Worm (Caenorhabditis elegans) whole organism, L1 larva: Measurements from ENCODE around the gene F54A3.6.
A peak's percentile ranks its signal among the peaks of the same experiment; 100 is the strongest.

Experiments used
- Y116A8C.19 ChIP-seq: sonication (generic microtip); optimal IDR thresholded peaks from 2 replicates; lab custom pipeline; 2016; ENCODE audit warnings: missing compliant biosample characterization, missing genetic modification characterization, borderline replicate concordance
- blmp-1 ChIP-seq: fragments of 150-350 bp; optimal IDR thresholded peaks from 2 replicates; lab custom pipeline; 2014; ENCODE audit warnings: missing biosample characterization, missing genetic modification characterization
- ceh-63 ChIP-seq: fragments of 200-800 bp; sonication (Bioruptor generic); optimal IDR thresholded peaks from 2 replicates; lab custom pipeline; 2018; ENCODE audit warnings: mild to moderate bottlenecking, missing genetic modification characterization, missing compliant biosample characterization
- ceh-88 ChIP-seq: fragments of 200-800 bp; sonication (Bioruptor generic); IDR thresholded peaks from 2 replicates; pipeline ENCODE4 v1.3.6; 2022; ENCODE audit warnings: missing genetic modification characterization, missing compliant biosample characterization
- efl-3 ChIP-seq: fragments of 200-800 bp; sonication (Bioruptor generic); optimal IDR thresholded peaks from 2 replicates; lab custom pipeline; 2018; ENCODE audit warnings: mild to moderate bottlenecking, missing genetic modification characterization, missing compliant biosample characterization
- elt-2 ChIP-seq: sonication (generic microtip); optimal IDR thresholded peaks from 2 replicates; lab custom pipeline; 2016; ENCODE audit warnings: missing genetic modification characterization, mild to moderate bottlenecking, inconsistent platforms, missing compliant biosample characterization, missing genetic modification reagents
- fkh-4 ChIP-seq: sonication (generic microtip); optimal IDR thresholded peaks from 2 replicates; lab custom pipeline; 2016; ENCODE audit warnings: missing compliant biosample characterization, missing genetic modification characterization, borderline replicate concordance
- lin-35 ChIP-seq, 2 experiments: fragments of 150-350 bp; optimal IDR thresholded peaks; 2 replicates each; lab custom pipeline; 2014; ENCODE audit warnings: missing biosample characterization in 2 of 2, missing genetic modification characterization in 2 of 2, missing genetic modification reagents in 2 of 2
- nhr-76 ChIP-seq: sonication (generic microtip); optimal IDR thresholded peaks from 2 replicates; lab custom pipeline; 2017; ENCODE audit warnings: missing biosample characterization, missing genetic modification characterization
- skn-1 ChIP-seq: fragments of 150-350 bp; optimal IDR thresholded peaks from 2 replicates; lab custom pipeline; 2014; ENCODE audit warnings: missing biosample characterization, missing genetic modification characterization

F54A3.6 gene

DNA sequence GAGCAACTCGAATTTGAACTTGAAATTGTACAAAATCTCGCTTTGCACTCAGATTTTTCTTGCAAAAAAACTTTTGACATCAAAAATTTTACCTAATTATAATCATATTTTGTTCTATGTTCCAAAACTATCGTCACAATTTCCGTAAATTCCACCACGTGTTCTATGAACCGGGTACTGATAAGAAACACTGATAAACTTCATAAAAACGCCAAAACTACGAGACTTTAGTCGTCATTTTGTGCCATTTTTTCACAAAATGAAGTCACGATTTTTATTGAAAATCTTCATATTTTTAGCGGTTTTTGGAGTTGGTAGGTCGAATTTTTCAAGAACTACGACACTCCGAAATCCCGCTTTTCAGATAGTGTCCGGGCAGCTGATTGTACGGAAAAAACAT lies 55.6 kb downstream of the F54A3.6 start, which contains the start of gene gba-1:
gba-1 (plus strand) TSS at position 54 of the 400 bp plus-strand sequence.
- TF ChIP-seq ceh-88 (GFP tag; lab: Robert Waterston, UW) (no peak), Y116A8C.19 (tag; lab: Kevin White, UChicago) (no peak), elt-2 (tag; lab: Kevin White, UChicago) (peak; percentile 54), fkh-4 (tag; lab: Kevin White, UChicago) (no peak), nhr-76 (tag; lab: Kevin White, UChicago) (no peak), efl-3 (GFP tag; lab: Kevin White, UChicago) (no peak), lin-35 (GFP tag; optimal IDR thresholded peaks at IDR 0.05; lab: Kevin White, UChicago) (peak in 1 of 2 experiments; percentile 18), ceh-63 (GFP tag; lab: Kevin White, UChicago) (no peak), blmp-1 (tag; lab: Kevin White, UChicago) (no peak), skn-1 (tag; lab: Kevin White, UChicago) (no peak)
